Worm (Caenorhabditis elegans): ENCODE results near the gene snt-2.

DNA sequence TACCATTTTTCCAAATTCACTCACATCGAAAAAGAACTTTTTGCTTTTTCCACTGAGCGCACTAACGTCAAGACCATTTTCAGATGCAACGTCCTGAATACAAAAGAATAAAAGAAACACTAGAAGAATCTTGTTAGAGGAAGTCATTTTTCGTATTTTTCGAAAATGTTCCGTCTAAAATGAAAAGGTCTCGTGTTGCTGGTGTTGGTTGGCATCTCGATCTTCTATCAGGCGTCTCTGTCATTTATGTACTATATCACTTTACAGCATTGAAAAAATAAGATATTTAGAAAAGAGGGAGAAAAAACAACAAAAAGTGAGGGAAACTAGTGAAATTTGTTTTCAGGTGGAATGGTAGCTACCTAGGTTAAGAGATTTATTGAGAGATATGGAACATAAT, 47.6 kb upstream of the snt-2 start, which contains the start of gene K02F3.9:
- TF ChIP-seq dpff-1 (tag; optimal IDR thresholded peaks at IDR 0.05) (no peak), ama-1 (optimal IDR thresholded peaks at IDR 0.05) (no peak), ama-1 (GFP tag; optimal IDR thresholded peaks at IDR 0.05) (no peak), him-1 (tag; optimal IDR thresholded peaks at IDR 0.05) (no peak), snpc-4 (GFP tag; optimal IDR thresholded peaks at IDR 0.05) (no peak), snpc-4 (tag; optimal IDR thresholded peaks at IDR 0.05) (no peak), unc-62 (GFP tag; optimal IDR thresholded peaks at IDR 0.05) (no peak), B0336.3 (GFP tag; IDR thresholded peaks at IDR 0.05) (no peak), Y67H2A.10 (GFP tag; conservative IDR thresholded peaks at IDR 0.05) (no peak), Y95B8A.8 (GFP tag; IDR thresholded peaks at IDR 0.05) (no peak), efl-1 (GFP tag; optimal IDR thresholded peaks at IDR 0.05) (no peak), zfh-2 (GFP tag; conservative IDR thresholded peaks at IDR 0.05) (no peak), ceh-100 (GFP tag; IDR thresholded peaks at IDR 0.05) (no peak), D2030.7 (GFP tag; IDR thresholded peaks at IDR 0.05) (no peak)

Data from whole organism, young adult.